Worm (Caenorhabditis elegans) whole organism, young adult: ENCODE data around the gene F52C6.2.
"Not testable (repeated sequence)": the region's sequence is repeated elsewhere in the genome, so short reads cannot be mapped to it uniquely, and the experiment has no call there.

Experiments used
- lag-1 ChIP-seq: fragments of 200-800 bp; sonication (Bioruptor generic); IDR thresholded peaks from 2 replicates; pipeline ENCODE4 v1.3.6; 2022; ENCODE audit warnings: missing genetic modification reagents, missing genetic modification characterization, missing compliant biosample characterization
- nhr-80 ChIP-seq: sonication (generic microtip); optimal IDR thresholded peaks from 2 replicates; lab custom pipeline; 2016; ENCODE audit warnings: missing genetic modification characterization, missing compliant biosample characterization
- unc-130 ChIP-seq: sonication (generic microtip); optimal IDR thresholded peaks from 2 replicates; lab custom pipeline; 2016; ENCODE audit warnings: missing genetic modification reagents, missing genetic modification characterization, missing compliant biosample characterization

ce11 chrII:1948393-1948792 lies 22.1 kb downstream of the F52C6.2 start, which contains the start of gene ZK250.2:
- not testable (repeated sequence) for TF ChIP-seq unc-130 (GFP tag; lab: Kevin White, UChicago); nhr-80 (tag; lab: Kevin White, UChicago); lag-1
